Fruit fly (Drosophila melanogaster) whole organism, wandering third instar larva: ENCODE measurements around the gene erm.

Experiments used
- Hr83 ChIP-seq: fragments of 200-300 bp; sonication (Bioruptor generic); optimal IDR thresholded peaks from 2 replicates; lab custom pipeline; 2016; ENCODE audit warnings: missing biosample characterization, mild to moderate bottlenecking, missing genetic modification characterization, moderate library complexity; ENCODE audit not compliant: poor library complexity, severe bottlenecking
- Mio ChIP-seq: sonication (Bioruptor generic); optimal IDR thresholded peaks from 2 replicates; lab custom pipeline; 2016; ENCODE audit warnings: missing biosample characterization, missing genetic modification characterization
- usp ChIP-seq: fragments of >200 bp; optimal IDR thresholded peaks from 2 replicates; lab custom pipeline; 2017; ENCODE audit warnings: missing biosample characterization, missing genetic modification characterization

DNA sequence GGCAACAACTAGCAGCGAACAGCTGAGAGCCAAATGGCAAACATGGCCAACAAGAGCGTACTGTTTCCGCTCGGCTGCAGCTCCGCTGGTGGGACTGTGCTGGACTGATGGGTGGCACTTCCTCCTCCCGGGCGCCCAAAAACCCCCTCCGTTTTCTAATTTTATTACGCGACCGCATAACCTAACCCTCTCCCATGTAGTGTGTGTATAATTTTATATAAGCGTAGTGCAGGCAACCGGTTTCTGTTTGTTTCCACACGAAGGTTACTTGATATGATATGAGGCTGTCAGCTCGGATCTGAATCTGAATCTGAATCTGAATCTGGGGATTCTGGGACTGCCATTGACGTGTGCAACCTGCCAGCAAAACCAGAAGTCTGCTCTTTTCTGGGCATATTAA, 67.3 kb downstream of the erm start:
- TF ChIP-seq usp (GFP tag; lab: Kevin White, UChicago) (no peak), Mio (GFP tag; lab: Kevin White, UChicago) (no peak), Hr83 (GFP tag; lab: Kevin White, UChicago) (no peak)
